Worm (Caenorhabditis elegans) whole organism, L3 larva: ENCODE results near the gene mre-11.

Source experiments
- R02D3.7 ChIP-seq: fragments of 150-350 bp; optimal IDR thresholded peaks from 2 replicates; lab custom pipeline; 2014; ENCODE audit warnings: missing biosample characterization, missing genetic modification characterization
- ZK546.5 ChIP-seq: sonication (generic microtip); optimal IDR thresholded peaks from 2 replicates; lab custom pipeline; 2017; ENCODE audit warnings: missing biosample characterization, missing genetic modification characterization
- aly-2 ChIP-seq: fragments of 150-350 bp; optimal IDR thresholded peaks from 2 replicates; lab custom pipeline; 2014; ENCODE audit warnings: missing biosample characterization, missing genetic modification characterization
- ama-1 ChIP-seq: fragments of 150-350 bp; optimal IDR thresholded peaks from 2 replicates; lab custom pipeline; 2018
- ceh-16 ChIP-seq: sonication (generic microtip); optimal IDR thresholded peaks from 2 replicates; lab custom pipeline; 2017; ENCODE audit warnings: missing biosample characterization, missing genetic modification characterization
- ceh-28 ChIP-seq: fragments of 150-350 bp; optimal IDR thresholded peaks from 2 replicates; lab custom pipeline; 2014; ENCODE audit warnings: missing biosample characterization, missing genetic modification reagents, missing genetic modification characterization
- ceh-82 ChIP-seq: fragments of 150-350 bp; optimal IDR thresholded peaks from 2 replicates; lab custom pipeline; 2014; ENCODE audit warnings: missing biosample characterization, missing genetic modification characterization
- ceh-9 ChIP-seq: sonication (generic microtip); optimal IDR thresholded peaks from 2 replicates; lab custom pipeline; 2018; ENCODE audit warnings: missing biosample characterization, missing genetic modification characterization
- daf-12 ChIP-seq: fragments of 150-350 bp; optimal IDR thresholded peaks from 2 replicates; lab custom pipeline; 2014; ENCODE audit warnings: missing biosample characterization, missing genetic modification reagents, missing genetic modification characterization
- egl-27 ChIP-seq: sonication (generic microtip); optimal IDR thresholded peaks from 4 replicates; lab custom pipeline; 2017; ENCODE audit warnings: missing biosample characterization, missing genetic modification reagents, missing genetic modification characterization
- egl-5 ChIP-seq: fragments of 150-350 bp; optimal IDR thresholded peaks from 2 replicates; lab custom pipeline; 2017; ENCODE audit warnings: missing biosample characterization, missing genetic modification reagents, missing genetic modification characterization, inconsistent platforms
- elt-1 ChIP-seq: fragments of 150-350 bp; optimal IDR thresholded peaks from 2 replicates; lab custom pipeline; 2014; ENCODE audit warnings: missing biosample characterization, missing genetic modification characterization
- elt-2 ChIP-seq: sonication (generic microtip); optimal IDR thresholded peaks from 2 replicates; lab custom pipeline; 2016; ENCODE audit warnings: missing genetic modification reagents, mild to moderate bottlenecking, missing genetic modification characterization, missing compliant biosample characterization
- elt-3 ChIP-seq, 3 experiments: fragments of 150-350 bp in 1 of 3; sonication (generic microtip) in 2 of 3; optimal IDR thresholded peaks; 2 replicates in 2 of 3; 4 replicates in 1 of 3; lab custom pipeline; 2014 to 2017; ENCODE audit warnings: missing biosample characterization in 3 of 3, missing genetic modification characterization in 3 of 3
- eor-1 ChIP-seq, 2 experiments: fragments of 150-350 bp; optimal IDR thresholded peaks; 2 replicates each; lab custom pipeline; 2014 to 2018; ENCODE audit warnings: missing biosample characterization in 2 of 2, missing genetic modification characterization in 2 of 2
- fkh-10 ChIP-seq: sonication (generic microtip); optimal IDR thresholded peaks from 2 replicates; lab custom pipeline; 2017; ENCODE audit warnings: missing biosample characterization, missing genetic modification reagents, missing genetic modification characterization
- fos-1 ChIP-seq: fragments of 150-350 bp; optimal IDR thresholded peaks from 2 replicates; lab custom pipeline; 2014; ENCODE audit warnings: missing biosample characterization, missing genetic modification characterization
- hmg-11 ChIP-seq: sonication (generic microtip); optimal IDR thresholded peaks from 2 replicates; lab custom pipeline; 2016; ENCODE audit warnings: missing genetic modification characterization, missing compliant biosample characterization
- jun-1 ChIP-seq: fragments of 150-350 bp; optimal IDR thresholded peaks from 2 replicates; lab custom pipeline; 2014; ENCODE audit warnings: missing biosample characterization, missing genetic modification reagents, missing genetic modification characterization
- lin-15B ChIP-seq: fragments of 150-350 bp; optimal IDR thresholded peaks from 2 replicates; lab custom pipeline; 2014; ENCODE audit warnings: missing biosample characterization, missing genetic modification characterization
- lin-39 ChIP-seq: fragments of 150-350 bp; optimal IDR thresholded peaks from 2 replicates; lab custom pipeline; 2018; ENCODE audit warnings: missing biosample characterization, missing genetic modification reagents, missing genetic modification characterization
- mdl-1 ChIP-seq: fragments of 150-350 bp; optimal IDR thresholded peaks from 2 replicates; lab custom pipeline; 2014; ENCODE audit warnings: missing biosample characterization, missing genetic modification characterization
- nfya-1 ChIP-seq: sonication (generic microtip); optimal IDR thresholded peaks from 2 replicates; lab custom pipeline; 2017; ENCODE audit warnings: missing genetic modification characterization, mild to moderate bottlenecking, missing compliant biosample characterization, antibody characterized with exemption, moderate library complexity; ENCODE audit not compliant: insufficient read depth
- nhr-11 ChIP-seq: fragments of 150-350 bp; optimal IDR thresholded peaks from 2 replicates; lab custom pipeline; 2014; ENCODE audit warnings: missing biosample characterization, missing genetic modification characterization
- nhr-12 ChIP-seq: fragments of 150-350 bp; optimal IDR thresholded peaks from 2 replicates; lab custom pipeline; 2014; ENCODE audit warnings: missing biosample characterization, missing genetic modification characterization
- nhr-23 ChIP-seq: fragments of 150-350 bp; optimal IDR thresholded peaks from 2 replicates; lab custom pipeline; 2014; ENCODE audit warnings: missing biosample characterization, missing genetic modification reagents, missing genetic modification characterization
- nhr-237 ChIP-seq: fragments of 150-350 bp; optimal IDR thresholded peaks from 2 replicates; lab custom pipeline; 2014; ENCODE audit warnings: missing biosample characterization, missing genetic modification characterization
- nhr-25 ChIP-seq: sonication (generic microtip); optimal IDR thresholded peaks from 2 replicates; lab custom pipeline; 2017; ENCODE audit warnings: missing biosample characterization, missing genetic modification characterization
- nhr-28 ChIP-seq: fragments of 150-350 bp; optimal IDR thresholded peaks from 2 replicates; lab custom pipeline; 2014; ENCODE audit warnings: missing biosample characterization, missing genetic modification characterization
- nhr-43 ChIP-seq: sonication (generic microtip); optimal IDR thresholded peaks from 2 replicates; lab custom pipeline; 2016; ENCODE audit warnings: mild to moderate bottlenecking, missing genetic modification characterization, missing compliant biosample characterization; ENCODE audit not compliant: poor library complexity, severe bottlenecking
- nhr-67 ChIP-seq: fragments of 150-350 bp; optimal IDR thresholded peaks from 2 replicates; lab custom pipeline; 2014; ENCODE audit warnings: missing biosample characterization, missing genetic modification characterization
- nhr-76 ChIP-seq: fragments of 150-350 bp; sonication (generic microtip); optimal IDR thresholded peaks from 5 replicates; lab custom pipeline; 2014; ENCODE audit warnings: missing biosample characterization, missing genetic modification characterization
- pha-4 ChIP-seq: fragments of 150-350 bp; optimal IDR thresholded peaks from 2 replicates; lab custom pipeline; 2014; ENCODE audit warnings: missing biosample characterization, missing genetic modification reagents, missing genetic modification characterization
- pqm-1 ChIP-seq: fragments of 150-350 bp; optimal IDR thresholded peaks from 2 replicates; lab custom pipeline; 2017; ENCODE audit warnings: missing biosample characterization, missing genetic modification characterization, inconsistent platforms
- sea-2 ChIP-seq: fragments of 150-350 bp; sonication (generic microtip); optimal IDR thresholded peaks from 4 replicates; lab custom pipeline; 2014; ENCODE audit warnings: missing biosample characterization, missing genetic modification reagents, missing genetic modification characterization
- skn-1 ChIP-seq: fragments of 150-350 bp; optimal IDR thresholded peaks from 2 replicates; lab custom pipeline; 2014; ENCODE audit warnings: missing biosample characterization, missing genetic modification characterization
- snpc-4 ChIP-seq: fragments of 150-350 bp; optimal IDR thresholded peaks from 2 replicates; lab custom pipeline; 2014; ENCODE audit warnings: missing biosample characterization, missing genetic modification characterization
- tbx-2 ChIP-seq: sonication (generic microtip); optimal IDR thresholded peaks from 2 replicates; lab custom pipeline; 2016; ENCODE audit warnings: mild to moderate bottlenecking, missing genetic modification characterization, missing compliant biosample characterization
- unc-39 ChIP-seq: sonication (generic microtip); optimal IDR thresholded peaks from 4 replicates; lab custom pipeline; 2017; ENCODE audit warnings: missing biosample characterization, missing genetic modification characterization
- unc-62 ChIP-seq: fragments of 150-350 bp; sonication (generic microtip); optimal IDR thresholded peaks from 4 replicates; lab custom pipeline; 2014; ENCODE audit warnings: missing biosample characterization, missing genetic modification reagents, missing genetic modification characterization
- ztf-11 ChIP-seq: fragments of 150-350 bp; optimal IDR thresholded peaks from 2 replicates; lab custom pipeline; 2014; ENCODE audit warnings: missing biosample characterization, missing genetic modification characterization
- ztf-4 ChIP-seq: fragments of 150-350 bp; optimal IDR thresholded peaks from 2 replicates; lab custom pipeline; 2014; ENCODE audit warnings: missing biosample characterization, missing genetic modification characterization

The mre-11 gene

DNA sequence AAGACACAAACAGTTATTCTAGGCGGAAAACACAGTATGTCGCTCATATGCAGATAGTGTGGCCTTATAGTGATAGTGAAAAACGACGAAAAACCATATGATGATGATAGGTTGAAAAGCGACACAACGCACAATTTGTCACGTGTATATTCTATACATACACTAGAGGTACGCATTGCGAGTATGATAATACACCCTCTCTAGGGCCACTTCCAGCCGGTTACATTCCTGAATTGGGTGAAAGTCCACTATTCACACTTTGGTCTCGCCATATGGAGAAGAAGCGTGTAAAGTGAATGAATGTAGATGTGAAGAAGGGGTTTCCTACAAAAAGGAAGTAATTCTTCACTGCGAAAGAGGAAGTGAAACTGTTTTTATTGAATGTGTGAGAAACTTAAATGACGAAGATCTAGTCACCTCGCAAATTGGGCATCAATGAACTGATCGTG, 7.2 kb downstream of the mre-11 start:
- TF ChIP-seq elt-2 (tag; lab: Kevin White, UChicago) = peak; percentile 94
- no peak for TF ChIP-seq unc-62 (GFP tag; lab: Kevin White, UChicago)
- TF ChIP-seq hmg-11 (tag; lab: Kevin White, UChicago) = no peak
- no peak for TF ChIP-seq ZK546.5 (tag; lab: Kevin White, UChicago)
- no peak for TF ChIP-seq elt-1
- TF ChIP-seq snpc-4 (tag; lab: Kevin White, UChicago) = peak; percentile 38
- TF ChIP-seq ceh-28 (tag; lab: Kevin White, UChicago) = peak; percentile 59
- no peak for TF ChIP-seq ztf-4 (tag; lab: Kevin White, UChicago)
- peak; percentile 90 for TF ChIP-seq egl-27 (tag; lab: Kevin White, UChicago)
- TF ChIP-seq nhr-11 (tag; lab: Kevin White, UChicago) = no peak
- peak; percentile 17 for TF ChIP-seq nhr-25 (tag; lab: Kevin White, UChicago)
- no peak for TF ChIP-seq ama-1 (lab: Kevin White, UChicago)
- TF ChIP-seq pqm-1 (tag; lab: Kevin White, UChicago) = peak; percentile 87
- no peak for TF ChIP-seq nhr-28
- no peak for TF ChIP-seq tbx-2 (tag; lab: Kevin White, UChicago)
- no peak for TF ChIP-seq fos-1
- TF ChIP-seq nhr-23 (tag; lab: Kevin White, UChicago) = peak; percentile 76
- TF ChIP-seq skn-1 (tag; lab: Kevin White, UChicago) = no peak
- TF ChIP-seq ztf-11 (tag; lab: Kevin White, UChicago) = no peak
- TF ChIP-seq pha-4 (tag; lab: Kevin White, UChicago) = peak; percentile 26
- peak; percentile 58 for TF ChIP-seq jun-1 (tag; lab: Kevin White, UChicago)
- TF ChIP-seq aly-2 (tag; lab: Kevin White, UChicago) = no peak
- TF ChIP-seq mdl-1 (tag; lab: Kevin White, UChicago) = peak; percentile 5
- TF ChIP-seq nfya-1 (tag; lab: Kevin White, UChicago) = peak; percentile 2

- TF ChIP-seq jun-1 (tag; lab: Kevin White, UChicago) (no peak), fkh-10 (GFP tag; lab: Kevin White, UChicago) (no peak), nhr-23 (tag; lab: Kevin White, UChicago) (peak; percentile 61), snpc-4 (tag; lab: Kevin White, UChicago) (no peak), tbx-2 (tag; lab: Kevin White, UChicago) (no peak), elt-1 (no peak), fos-1 (no peak), nhr-11 (tag; lab: Kevin White, UChicago) (peak; percentile 72), unc-39 (tag; lab: Kevin White, UChicago) (no peak), egl-5 (tag; lab: Kevin White, UChicago) (peak; percentile 71), lin-15B (tag; lab: Kevin White, UChicago) (no peak), daf-12 (no peak), ceh-82 (tag; lab: Kevin White, UChicago) (no peak), ztf-4 (tag; lab: Kevin White, UChicago) (no peak), ZK546.5 (tag; lab: Kevin White, UChicago) (no peak), nfya-1 (tag; lab: Kevin White, UChicago) (peak; percentile 61), nhr-25 (tag; lab: Kevin White, UChicago) (no peak), ztf-11 (tag; lab: Kevin White, UChicago) (no peak), nhr-28 (no peak), sea-2 (no peak), nhr-237 (no peak), nhr-67 (tag; lab: Kevin White, UChicago) (no peak), nhr-12 (tag; lab: Kevin White, UChicago) (no peak), lin-39 (tag; lab: Kevin White, UChicago) (peak; percentile 89), unc-62 (GFP tag; lab: Kevin White, UChicago) (peak; percentile 92), eor-1 (tag; optimal IDR thresholded peaks at IDR 0.05; lab: Kevin White, UChicago) (no peak), pqm-1 (tag; lab: Kevin White, UChicago) (no peak), elt-3 (tag; optimal IDR thresholded peaks at IDR 0.05; lab: Kevin White, UChicago) (no peak), hmg-11 (tag; lab: Kevin White, UChicago) (no peak), ceh-9 (tag; lab: Kevin White, UChicago) (no peak), ama-1 (lab: Kevin White, UChicago) (no peak), pha-4 (tag; lab: Kevin White, UChicago) (no peak), ceh-28 (tag; lab: Kevin White, UChicago) (peak; percentile 25), nhr-76 (tag; lab: Kevin White, UChicago) (no peak), aly-2 (tag; lab: Kevin White, UChicago) (no peak), mdl-1 (tag; lab: Kevin White, UChicago) (no peak), nhr-43 (tag; lab: Kevin White, UChicago) (peak; percentile 39), R02D3.7 (no peak), skn-1 (tag; lab: Kevin White, UChicago) (no peak), ceh-16 (no peak)
Measured at ce11 chrV:10727651-10728050, 9.0 kb downstream of the mre-11 start.
